Worm (Caenorhabditis elegans) whole organism, mixed stage, embryonic: Measurements from ENCODE around the gene F19B2.6.

Source experiments
- M03D4.4 ChIP-seq: sonication (generic microtip); optimal IDR thresholded peaks from 2 replicates; lab custom pipeline; 2017; ENCODE audit warnings: mild to moderate bottlenecking, missing genetic modification characterization, missing compliant biosample characterization
- blmp-1 ChIP-seq: fragments of 150-350 bp; optimal IDR thresholded peaks from 2 replicates; lab custom pipeline; 2014; ENCODE audit warnings: missing biosample characterization, missing genetic modification characterization
- ceh-39 ChIP-seq: fragments of 150-350 bp; optimal IDR thresholded peaks from 2 replicates; lab custom pipeline; 2014; ENCODE audit warnings: missing biosample characterization, missing genetic modification characterization
- ceh-43 ChIP-seq: fragments of 200-800 bp; sonication (Bioruptor generic); optimal IDR thresholded peaks from 2 replicates; lab custom pipeline; 2018; ENCODE audit warnings: mild to moderate bottlenecking, missing genetic modification characterization, moderate library complexity, missing compliant biosample characterization
- ceh-83 ChIP-seq: fragments of 200-800 bp; sonication (Bioruptor generic); optimal IDR thresholded peaks from 2 replicates; lab custom pipeline; 2018; ENCODE audit warnings: mild to moderate bottlenecking, missing genetic modification characterization, missing compliant biosample characterization
- ces-1 ChIP-seq: fragments of 150-350 bp; optimal IDR thresholded peaks from 2 replicates; lab custom pipeline; 2014; ENCODE audit warnings: missing biosample characterization, missing genetic modification reagents, missing genetic modification characterization
- cnd-1 ChIP-seq: fragments of 200-800 bp; sonication (Bioruptor generic); optimal IDR thresholded peaks from 2 replicates; lab custom pipeline; 2018; ENCODE audit warnings: mild to moderate bottlenecking, missing genetic modification characterization, missing compliant biosample characterization
- drap-1 ChIP-seq: fragments of 200-800 bp; sonication (Bioruptor generic); optimal IDR thresholded peaks from 3 replicates; lab custom pipeline; 2018; ENCODE audit warnings: mild to moderate bottlenecking, missing genetic modification characterization, missing compliant biosample characterization
- elt-1 ChIP-seq: sonication (generic microtip); optimal IDR thresholded peaks from 2 replicates; lab custom pipeline; 2017; ENCODE audit warnings: missing genetic modification characterization, mild to moderate bottlenecking, missing compliant biosample characterization, antibody characterized with exemption, moderate library complexity, borderline replicate concordance; ENCODE audit not compliant: insufficient read depth
- elt-3 ChIP-seq: fragments of 150-350 bp; optimal IDR thresholded peaks from 2 replicates; lab custom pipeline; 2014; ENCODE audit warnings: missing biosample characterization, missing genetic modification characterization
- flh-1 ChIP-seq: fragments of 200-800 bp; sonication (Bioruptor generic); optimal IDR thresholded peaks from 2 replicates; lab custom pipeline; 2018; ENCODE audit warnings: mild to moderate bottlenecking, missing genetic modification characterization, moderate library complexity, missing compliant biosample characterization
- ham-2 ChIP-seq: fragments of 200-800 bp; sonication (Bioruptor generic); optimal IDR thresholded peaks from 2 replicates; lab custom pipeline; 2018; ENCODE audit warnings: mild to moderate bottlenecking, missing genetic modification characterization, missing compliant biosample characterization
- hlh-1 ChIP-seq: fragments of 150-350 bp; optimal IDR thresholded peaks from 2 replicates; lab custom pipeline; 2014; ENCODE audit warnings: missing biosample characterization, missing genetic modification reagents, missing genetic modification characterization
- lin-32 ChIP-seq: fragments of 200-800 bp; sonication (Bioruptor generic); optimal IDR thresholded peaks from 2 replicates; lab custom pipeline; 2018; ENCODE audit warnings: mild to moderate bottlenecking, missing genetic modification characterization, missing compliant biosample characterization
- lsy-2 ChIP-seq: fragments of 150-350 bp; optimal IDR thresholded peaks from 2 replicates; lab custom pipeline; 2014; ENCODE audit warnings: missing biosample characterization, missing genetic modification characterization
- mab-5 ChIP-seq: fragments of 150-350 bp; optimal IDR thresholded peaks from 2 replicates; lab custom pipeline; 2014; ENCODE audit warnings: missing biosample characterization, missing genetic modification characterization
- mls-2 ChIP-seq: sonication (generic microtip); optimal IDR thresholded peaks from 2 replicates; lab custom pipeline; 2016; ENCODE audit warnings: mild to moderate bottlenecking, missing genetic modification characterization, moderate library complexity, missing compliant biosample characterization
- nhr-12 ChIP-seq: fragments of 150-350 bp; optimal IDR thresholded peaks from 2 replicates; lab custom pipeline; 2014; ENCODE audit warnings: missing biosample characterization, missing genetic modification characterization
- nhr-2 ChIP-seq: fragments of 150-350 bp; optimal IDR thresholded peaks from 2 replicates; lab custom pipeline; 2014; ENCODE audit warnings: missing biosample characterization, missing genetic modification characterization
- nhr-237 ChIP-seq: fragments of 150-350 bp; optimal IDR thresholded peaks from 2 replicates; lab custom pipeline; 2014; ENCODE audit warnings: missing biosample characterization, missing genetic modification characterization
- nhr-28 ChIP-seq: fragments of 150-350 bp; optimal IDR thresholded peaks from 2 replicates; lab custom pipeline; 2014; ENCODE audit warnings: missing biosample characterization, missing genetic modification characterization
- nhr-76 ChIP-seq: sonication (generic microtip); optimal IDR thresholded peaks from 2 replicates; lab custom pipeline; 2017; ENCODE audit warnings: missing biosample characterization, missing genetic modification characterization
- snpc-4 ChIP-seq: fragments of 150-350 bp; optimal IDR thresholded peaks from 2 replicates; lab custom pipeline; 2014; ENCODE audit warnings: missing biosample characterization, missing genetic modification characterization
- sptf-1 ChIP-seq: sonication (generic microtip); optimal IDR thresholded peaks from 2 replicates; lab custom pipeline; 2017; ENCODE audit warnings: mild to moderate bottlenecking, missing genetic modification characterization, moderate library complexity, missing compliant biosample characterization
- tbx-8 ChIP-seq: fragments of 200-800 bp; sonication (Bioruptor generic); optimal IDR thresholded peaks from 2 replicates; lab custom pipeline; 2018; ENCODE audit warnings: mild to moderate bottlenecking, missing genetic modification characterization, moderate library complexity, missing compliant biosample characterization
- unc-120 ChIP-seq: sonication (generic microtip); optimal IDR thresholded peaks from 2 replicates; lab custom pipeline; 2017; ENCODE audit warnings: missing genetic modification characterization, missing compliant biosample characterization; ENCODE audit not compliant: poor library complexity, severe bottlenecking
- unc-39 ChIP-seq: fragments of 150-350 bp; optimal IDR thresholded peaks from 2 replicates; lab custom pipeline; 2014; ENCODE audit warnings: missing biosample characterization, missing genetic modification characterization
- zip-8 ChIP-seq: fragments of 150-350 bp; optimal IDR thresholded peaks from 2 replicates; lab custom pipeline; 2014; ENCODE audit warnings: missing biosample characterization, missing genetic modification characterization
- ztf-11 ChIP-seq: fragments of 150-350 bp; optimal IDR thresholded peaks from 2 replicates; lab custom pipeline; 2014; ENCODE audit warnings: missing biosample characterization, missing genetic modification characterization

F19B2.6 gene

ce11 chrV:20135247-20135646 lies 23.1 kb upstream of the F19B2.6 start, which contains the start of gene Y113G7A.22:
Y113G7A.22 (minus strand) TSS chrV:20135347.
- TF ChIP-seq ztf-11: no peak
- TF ChIP-seq drap-1 (GFP tag; lab: Kevin White, UChicago): no peak
- no peak for TF ChIP-seq hlh-1 (tag; lab: Kevin White, UChicago)
- TF ChIP-seq snpc-4: no peak
- TF ChIP-seq sptf-1: no peak
- no peak for TF ChIP-seq ceh-83
- no peak for TF ChIP-seq flh-1 (GFP tag; lab: Kevin White, UChicago)
- TF ChIP-seq zip-8 (tag; lab: Kevin White, UChicago): no peak
- TF ChIP-seq ceh-39 (tag; lab: Kevin White, UChicago): no peak
- no peak for TF ChIP-seq lsy-2 (tag; lab: Kevin White, UChicago)
- TF ChIP-seq ceh-43: no peak
- TF ChIP-seq ham-2 (GFP tag; lab: Kevin White, UChicago): no peak

ce11 chrV:20138407-20139044 lies 19.8 kb upstream of the F19B2.6 start, which contains the start of gene Y113G7A.14:
Y113G7A.14 (minus strand) TSS chrV:20138457.
- TF ChIP-seq tbx-8 (GFP tag; lab: Kevin White, UChicago): no peak
- no peak for TF ChIP-seq hlh-1 (tag; lab: Kevin White, UChicago)
- no peak for TF ChIP-seq nhr-2 (tag; lab: Kevin White, UChicago)
- no peak for TF ChIP-seq ztf-11
- TF ChIP-seq nhr-76 (tag; lab: Kevin White, UChicago): no peak
- no peak for TF ChIP-seq lsy-2 (tag; lab: Kevin White, UChicago)
- no peak for TF ChIP-seq zip-8 (tag; lab: Kevin White, UChicago)
- TF ChIP-seq ces-1 (GFP tag; lab: Kevin White, UChicago): no peak
- TF ChIP-seq, all 35 proteins: peak for 0

- TF ChIP-seq hlh-1 (tag; lab: Kevin White, UChicago) (peak; percentile 15), nhr-237 (tag; lab: Kevin White, UChicago) (no peak)
- TF ChIP-seq, all 35 proteins: peak for 1
These were observed 16.0 kb upstream of the F19B2.6 start, which contains the start of gene Y113G7A.12 for ce11 chrV:20142285-20142684. Y113G7A.12 (plus strand) TSS chrV:20142585.

- TF ChIP-seq ztf-11: no peak
These were observed 14.6 kb upstream of the F19B2.6 start for ce11 chrV:20143711-20144110.

ce11 chrV:20147662-20148245 lies 10.6 kb upstream of the F19B2.6 start, which contains the start of gene Y113G7A.13:
Y113G7A.13 (plus strand) TSS chrV:20148195.
- TF ChIP-seq elt-3 (no peak), nhr-76 (tag; lab: Kevin White, UChicago) (no peak), drap-1 (GFP tag; lab: Kevin White, UChicago) (no peak), snpc-4 (no peak), lsy-2 (tag; lab: Kevin White, UChicago) (no peak), mls-2 (tag; lab: Kevin White, UChicago) (no peak), ztf-11 (no peak), ceh-83 (no peak), M03D4.4 (no peak), cnd-1 (tag; lab: Kevin White, UChicago) (no peak), lin-32 (GFP tag; lab: Kevin White, UChicago) (no peak), tbx-8 (GFP tag; lab: Kevin White, UChicago) (no peak), elt-1 (tag; lab: Kevin White, UChicago) (no peak), sptf-1 (no peak), zip-8 (tag; lab: Kevin White, UChicago) (no peak), unc-39 (no peak)

ce11 chrV:20151432-20151831 lies 6.9 kb upstream of the F19B2.6 start, which contains the start of gene F19B2.7:
F19B2.7 (plus strand) TSS chrV:20151732.
- TF ChIP-seq M03D4.4: no peak
- no peak for TF ChIP-seq nhr-237 (tag; lab: Kevin White, UChicago)
- no peak for TF ChIP-seq ces-1 (GFP tag; lab: Kevin White, UChicago)
- TF ChIP-seq blmp-1 (tag; lab: Kevin White, UChicago): no peak
- TF ChIP-seq ceh-39 (tag; lab: Kevin White, UChicago): no peak
- no peak for TF ChIP-seq nhr-2 (tag; lab: Kevin White, UChicago)
- TF ChIP-seq elt-3: no peak
- no peak for TF ChIP-seq nhr-12 (tag; lab: Kevin White, UChicago)
- TF ChIP-seq lin-32 (GFP tag; lab: Kevin White, UChicago): no peak
- no peak for TF ChIP-seq unc-120 (tag; lab: Kevin White, UChicago)
- no peak for TF ChIP-seq drap-1 (GFP tag; lab: Kevin White, UChicago)
- TF ChIP-seq elt-1 (tag; lab: Kevin White, UChicago): no peak
- TF ChIP-seq nhr-28 (tag; lab: Kevin White, UChicago): no peak
- TF ChIP-seq mab-5 (tag; lab: Kevin White, UChicago): no peak
- no peak for TF ChIP-seq ceh-83
- no peak for TF ChIP-seq cnd-1 (tag; lab: Kevin White, UChicago)
- no peak for TF ChIP-seq tbx-8 (GFP tag; lab: Kevin White, UChicago)
- TF ChIP-seq, all 35 proteins: peak for 0
